Fruit fly (Drosophila melanogaster) S2 (cell line): Measurements from ENCODE around the gene papi.

Source experiments
- CG8478 ChIP-seq: fragments of >200 bp; optimal IDR thresholded peaks from 2 replicates; lab custom pipeline; 2018
- CTCF ChIP-seq, 2 experiments: fragments of >200 bp; optimal IDR thresholded peaks; 2 replicates each; lab custom pipeline; 2018

- TF ChIP-seq CTCF (optimal IDR thresholded peaks at IDR 0.05; lab: Kevin White, UChicago): no peak
- no peak for TF ChIP-seq CG8478 (lab: Kevin White, UChicago)
Measured at dm6 chr2L:2221649-2222150, 1.2 kb downstream of the papi start.
